Worm (Caenorhabditis elegans) whole organism, young adult: ENCODE data around the gene F46F5.13.

Source experiments
- B0336.3 ChIP-seq: fragments of 200-800 bp; sonication (Bioruptor generic); IDR thresholded peaks from 2 replicates; pipeline ENCODE4 v1.3.6; 2022; ENCODE audit warnings: missing genetic modification characterization, missing compliant biosample characterization
- Y79H2A.3 ChIP-seq: fragments of 200-800 bp; sonication (Bioruptor generic); conservative IDR thresholded peaks from 2 replicates; pipeline ENCODE4 v1.3.6; 2022; ENCODE audit warnings: missing genetic modification reagents, missing genetic modification characterization, missing compliant biosample characterization
- aptf-2 ChIP-seq: fragments of 200-800 bp; sonication (Bioruptor generic); conservative IDR thresholded peaks from 2 replicates; pipeline ENCODE4 v1.3.6; 2022; ENCODE audit warnings: missing genetic modification reagents, missing genetic modification characterization, missing compliant biosample characterization
- chd-7 ChIP-seq: sonication (generic microtip); optimal IDR thresholded peaks from 2 replicates; lab custom pipeline; 2016; ENCODE audit warnings: mild to moderate bottlenecking, missing genetic modification characterization, moderate library complexity, missing compliant biosample characterization
- let-607 ChIP-seq, 2 experiments: fragments of 200-800 bp in 1 of 2; sonication (Bioruptor generic) in 1 of 2; sonication (generic microtip) in 1 of 2; optimal IDR thresholded peaks; 2 replicates each; lab custom pipeline; 2016 to 2018; ENCODE audit warnings: mild to moderate bottlenecking in 2 of 2, missing compliant biosample characterization in 2 of 2, missing genetic modification characterization in 2 of 2, moderate library complexity in 2 of 2, missing genotype in 1 of 2
- rec-8 ChIP-seq, 2 experiments: sonication (generic microtip); optimal IDR thresholded peaks; 2 replicates each; lab custom pipeline; 2016; ENCODE audit warnings: mild to moderate bottlenecking in 2 of 2, missing genetic modification characterization in 2 of 2, missing genetic modification reagents in 2 of 2, missing genotype in 2 of 2, missing biosample characterization in 1 of 2, missing compliant biosample characterization in 1 of 2, moderate library complexity in 1 of 2
- snpc-4 ChIP-seq, 5 experiments: fragments of 150-350 bp in 1 of 5; sonication (generic microtip) in 4 of 5; optimal IDR thresholded peaks; 2 replicates each; lab custom pipeline; 2014 to 2018; ENCODE audit warnings: missing genetic modification characterization in 5 of 5, missing biosample characterization in 3 of 5, antibody characterized with exemption in 2 of 5, mild to moderate bottlenecking in 2 of 5, missing compliant biosample characterization in 2 of 5, missing genotype in 2 of 5, moderate library complexity in 2 of 5, missing genetic modification reagents in 1 of 5
- ztf-18 ChIP-seq: sonication (generic microtip); optimal IDR thresholded peaks from 2 replicates; lab custom pipeline; 2016; ENCODE audit warnings: missing genotype, mild to moderate bottlenecking, missing genetic modification characterization, missing compliant biosample characterization

DNA sequence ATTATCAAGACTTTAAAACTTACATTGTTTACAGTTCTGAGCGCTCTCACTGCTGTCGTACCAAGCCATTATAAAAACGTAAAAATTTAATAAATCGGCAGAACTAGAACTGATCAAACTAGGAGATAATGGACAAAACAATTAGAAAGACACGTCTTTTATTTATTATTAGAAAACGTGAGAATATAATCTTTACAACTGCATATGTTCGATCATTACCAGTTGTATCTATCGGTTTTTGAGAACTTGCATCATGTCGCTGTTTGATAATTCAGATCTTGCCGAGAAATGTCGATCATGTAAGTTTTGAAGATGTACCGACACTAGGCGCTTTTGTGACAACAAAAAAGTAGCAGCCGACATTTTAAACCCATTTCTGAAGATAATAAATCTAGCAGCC is 42.5 kb downstream of the F46F5.13 start, which contains the start of gene F28A10.7:
- no peak for TF ChIP-seq ztf-18 (tag; lab: Kevin White, UChicago)
- TF ChIP-seq let-607 (tag; optimal IDR thresholded peaks at IDR 0.05; lab: Kevin White, UChicago) = no peak
- TF ChIP-seq rec-8 (tag; optimal IDR thresholded peaks at IDR 0.05; lab: Kevin White, UChicago) = no peak
- TF ChIP-seq aptf-2 = no peak
- no peak for TF ChIP-seq snpc-4 (GFP tag; optimal IDR thresholded peaks at IDR 0.05; lab: Kevin White, UChicago)
- TF ChIP-seq snpc-4 (tag; optimal IDR thresholded peaks at IDR 0.05; lab: Kevin White, UChicago) = no peak
- no peak for TF ChIP-seq Y79H2A.3 (GFP tag; lab: Robert Waterston, UW)
- no peak for TF ChIP-seq chd-7 (tag; lab: Kevin White, UChicago)
- TF ChIP-seq B0336.3 (GFP tag; lab: Robert Waterston, UW) = no peak
